Worm (Caenorhabditis elegans) whole organism, L4/young adult: ENCODE data around the gene Y6E2A.1.

Experiments used
- W03F9.2 ChIP-seq: fragments of 150-350 bp; optimal IDR thresholded peaks from 2 replicates; lab custom pipeline; 2014; ENCODE audit warnings: missing biosample characterization, missing genetic modification characterization
- dao-5 ChIP-seq: sonication (generic microtip); optimal IDR thresholded peaks from 2 replicates; lab custom pipeline; 2016; ENCODE audit warnings: missing genotype, missing genetic modification characterization, moderate library complexity, missing compliant biosample characterization
- him-1 ChIP-seq: sonication (generic microtip); optimal IDR thresholded peaks from 2 replicates; lab custom pipeline; 2016; ENCODE audit warnings: missing genotype, missing genetic modification reagents, missing genetic modification characterization, missing compliant biosample characterization

ce11 chrV:15721431-15721830 is 11.1 kb upstream of the Y6E2A.1 start:
- TF ChIP-seq him-1 (tag; lab: Kevin White, UChicago) (no peak), dao-5 (tag; lab: Kevin White, UChicago) (no peak), W03F9.2 (tag; lab: Kevin White, UChicago) (no peak)
